Fruit fly (Drosophila melanogaster): ENCODE data around the gene Coprox.

DNA sequence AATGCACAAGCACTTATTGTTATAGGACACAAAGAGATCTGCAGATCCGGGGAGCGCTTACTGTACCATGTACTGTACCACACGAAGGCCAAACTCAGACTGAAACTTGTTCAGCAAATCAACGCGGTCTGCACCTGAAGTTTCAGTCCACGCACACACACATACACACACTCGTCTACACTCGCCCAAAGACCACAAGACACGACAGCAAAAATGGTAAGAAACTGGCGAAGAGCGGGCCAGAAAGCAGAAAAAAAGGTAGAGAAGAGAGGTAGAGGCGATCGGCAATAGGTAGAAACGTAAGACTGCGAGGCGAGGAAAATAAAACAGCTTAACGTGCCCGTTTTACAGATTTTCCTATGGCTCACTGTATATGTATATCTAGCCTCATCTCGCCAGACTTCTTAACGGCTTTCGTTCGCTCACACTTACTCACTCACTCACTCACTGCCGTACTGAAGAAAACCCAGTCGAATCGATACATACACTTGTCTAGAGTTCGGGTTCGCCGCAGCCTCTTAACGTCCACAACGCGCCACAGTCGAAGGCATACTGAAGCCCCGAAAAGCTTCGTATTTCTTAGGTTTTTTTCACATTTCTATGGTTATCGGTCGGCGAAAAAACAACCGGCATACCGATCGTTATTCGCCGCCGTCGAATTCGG is 45.7 kb downstream of the Coprox start, which contains the start of gene uif:
- TF ChIP-seq CG11617 (GFP tag; optimal IDR thresholded peaks at IDR 0.05) (no peak), CG14711 (tag; optimal IDR thresholded peaks at IDR 0.05) (no peak), Mnt (GFP tag; optimal IDR thresholded peaks at IDR 0.05) (no peak), cic (GFP tag; optimal IDR thresholded peaks at IDR 0.05) (no peak), bab1 (GFP tag; optimal IDR thresholded peaks at IDR 0.05) (no peak), cnc (optimal IDR thresholded peaks at IDR 0.05) (no peak), CG33017 (tag; optimal IDR thresholded peaks at IDR 0.05) (no peak), CG12768 (GFP tag; optimal IDR thresholded peaks at IDR 0.05) (no peak)
